Fruit fly (Drosophila melanogaster): ENCODE measurements around the gene shtd.

Gene shtd

dm6 chrX:15501706-15502267 is 39.5 kb upstream of the shtd start:
- TF ChIP-seq tai (GFP tag; optimal IDR thresholded peaks at IDR 0.05) = no peak
- no peak for TF ChIP-seq sv (GFP tag; optimal IDR thresholded peaks at IDR 0.05)
- peak in 1 of 2 experiments; percentile 39 for TF ChIP-seq dl (GFP tag; optimal IDR thresholded peaks at IDR 0.05; ENCODE audit: insufficient read depth in 1 of 2, partially characterized antibody in 2 of 2)
- no peak for TF ChIP-seq Sp1 (GFP tag; optimal IDR thresholded peaks at IDR 0.05)
- TF ChIP-seq HLH106 (tag; optimal IDR thresholded peaks at IDR 0.05) = no peak
- TF ChIP-seq rgr (GFP tag; optimal IDR thresholded peaks at IDR 0.05) = peak; percentile 25
- peak; percentile 75 for TF ChIP-seq Hr83 (GFP tag; optimal IDR thresholded peaks at IDR 0.05; ENCODE audit: poor library complexity, severe bottlenecking)
- TF ChIP-seq usp (GFP tag; optimal IDR thresholded peaks at IDR 0.05) = no peak
- TF ChIP-seq psq (GFP tag; optimal IDR thresholded peaks at IDR 0.05) = peak; percentile 45

dm6 chrX:15499996-15500904 is 38.0 kb upstream of the shtd start:
- TF ChIP-seq br (GFP tag; optimal IDR thresholded peaks at IDR 0.05) = peak; percentile 55
- no peak for TF ChIP-seq OdsH (GFP tag; optimal IDR thresholded peaks at IDR 0.05)
- TF ChIP-seq Rel (GFP tag; optimal IDR thresholded peaks at IDR 0.05) = no peak
- TF ChIP-seq Rel (tag; optimal IDR thresholded peaks at IDR 0.05) = peak; percentile 41

- TF ChIP-seq HLH106 (tag; optimal IDR thresholded peaks at IDR 0.05) (peak; percentile 7), CrebA (GFP tag; optimal IDR thresholded peaks at IDR 0.05; ENCODE audit: borderline replicate concordance) (no peak), Myc (optimal IDR thresholded peaks at IDR 0.05) (no peak), brk (GFP tag; optimal IDR thresholded peaks at IDR 0.05) (no peak), Hr78 (GFP tag; optimal IDR thresholded peaks at IDR 0.05) (no peak), dmrt93B (GFP tag; optimal IDR thresholded peaks at IDR 0.05) (no peak), psq (GFP tag; optimal IDR thresholded peaks at IDR 0.05) (no peak), rgr (GFP tag; optimal IDR thresholded peaks at IDR 0.05) (peak; percentile 42), Rel (GFP tag; optimal IDR thresholded peaks at IDR 0.05) (no peak), Rel (tag; optimal IDR thresholded peaks at IDR 0.05) (peak; percentile 41), CG9705 (GFP tag; optimal IDR thresholded peaks at IDR 0.05) (no peak), tai (GFP tag; optimal IDR thresholded peaks at IDR 0.05) (peak; percentile 12), Sp1 (GFP tag; optimal IDR thresholded peaks at IDR 0.05) (peak; percentile 54), Hr83 (GFP tag; optimal IDR thresholded peaks at IDR 0.05; ENCODE audit: poor library complexity, severe bottlenecking) (peak; percentile 66), Dif (GFP tag; optimal IDR thresholded peaks at IDR 0.05; ENCODE audit: partially characterized antibody) (peak; percentile 57), dl (GFP tag; optimal IDR thresholded peaks at IDR 0.05; ENCODE audit: insufficient read depth in 1 of 2, partially characterized antibody in 2 of 2) (no peak), lola (GFP tag; optimal IDR thresholded peaks at IDR 0.05) (no peak), N (GFP tag; optimal IDR thresholded peaks at IDR 0.05) (no peak), fru (GFP tag; optimal IDR thresholded peaks at IDR 0.05) (peak; percentile 12), dsf (GFP tag; optimal IDR thresholded peaks at IDR 0.05; ENCODE audit: borderline replicate concordance) (no peak), sv (GFP tag; optimal IDR thresholded peaks at IDR 0.05) (no peak), foxo (GFP tag; optimal IDR thresholded peaks at IDR 0.05) (peak in 1 of 2 experiments; percentile 26), br (GFP tag; optimal IDR thresholded peaks at IDR 0.05) (peak; percentile 42), Mio (GFP tag; optimal IDR thresholded peaks at IDR 0.05) (no peak), CG32264 (GFP tag; optimal IDR thresholded peaks at IDR 0.05) (no peak), Hnf4 (GFP tag; optimal IDR thresholded peaks at IDR 0.05) (peak; percentile 45), h (GFP tag; optimal IDR thresholded peaks at IDR 0.05) (peak; percentile 55), pan (optimal IDR thresholded peaks at IDR 0.05) (no peak), GATAd (GFP tag; optimal IDR thresholded peaks at IDR 0.05) (no peak)
Observed at dm6 chrX:15498791-15499190, 36.5 kb upstream of the shtd start.

Data from whole organism, wandering third instar larva.